Fruit fly (Drosophila melanogaster): ENCODE data around the gene CG5937.

CG5937 gene

DNA sequence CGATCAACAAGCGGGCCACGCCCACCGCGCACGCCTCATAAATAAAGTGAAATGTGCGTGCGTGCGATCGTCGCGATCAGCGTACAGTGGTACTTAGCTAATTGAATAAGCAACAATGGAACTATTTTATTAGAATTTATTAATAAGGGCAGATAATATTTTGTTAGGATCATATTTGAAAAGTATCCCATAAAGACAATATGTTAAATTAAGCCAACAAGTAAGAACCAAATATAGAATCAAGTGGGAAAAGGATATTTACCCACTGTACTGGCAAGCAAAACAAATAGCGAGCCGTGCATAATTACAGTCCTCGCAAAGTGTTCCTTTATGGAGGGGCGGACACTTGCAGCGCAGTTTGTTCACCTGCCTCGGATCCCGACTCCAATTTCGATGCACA is 17.7 kb upstream of the CG5937 start:
- TF ChIP-seq CG4496 (GFP tag; IDR thresholded peaks at IDR 0.05): peak; percentile 27; the same call in 1 of the 3 replicates
- TF ChIP-seq Pif1B (GFP tag; optimal IDR thresholded peaks at IDR 0.05): peak; percentile 39
- peak; percentile 23 for TF ChIP-seq CG34367 (tag; optimal IDR thresholded peaks at IDR 0.05)
- peak; percentile 35 for TF ChIP-seq CG8301 (tag; optimal IDR thresholded peaks at IDR 0.05)
- no peak for TF ChIP-seq gl (tag; optimal IDR thresholded peaks at IDR 0.05)
- no peak for TF ChIP-seq CG13204 (GFP tag; optimal IDR thresholded peaks at IDR 0.05)
- no peak for TF ChIP-seq EcR (GFP tag; optimal IDR thresholded peaks at IDR 0.05)
- no peak for TF ChIP-seq CG32121 (GFP tag; IDR thresholded peaks at IDR 0.05)
- TF ChIP-seq CG12605 (GFP tag; IDR thresholded peaks at IDR 0.05): 0 out of 2 replicates have a peak, but pooled peaks have one; percentile 36
- no peak for TF ChIP-seq Ets98B (GFP tag; IDR thresholded peaks at IDR 0.05)
- TF ChIP-seq CG14655 (GFP tag; optimal IDR thresholded peaks at IDR 0.05): peak; percentile 65
- no peak for TF ChIP-seq CG10348 (GFP tag; IDR thresholded peaks at IDR 0.05)
- peak; percentile 65 for TF ChIP-seq CG9948 (tag; optimal IDR thresholded peaks at IDR 0.05)
- no peak for TF ChIP-seq rn (GFP tag; IDR thresholded peaks at IDR 0.05)
- TF ChIP-seq Pif1A (GFP tag; optimal IDR thresholded peaks at IDR 0.05): peak; percentile 51
- TF ChIP-seq CG17806 (tag; optimal IDR thresholded peaks at IDR 0.05): peak; percentile 67
- peak; percentile 57 for TF ChIP-seq CG8159 (tag; optimal IDR thresholded peaks at IDR 0.05)
- TF ChIP-seq CG15710 (tag; optimal IDR thresholded peaks at IDR 0.05): peak; percentile 56
- no peak for TF ChIP-seq D1 (tag; optimal IDR thresholded peaks at IDR 0.05)
- peak; percentile 29 for TF ChIP-seq Snoo (tag; optimal IDR thresholded peaks at IDR 0.05)
- no peak for TF ChIP-seq fd96Ca (GFP tag; IDR thresholded peaks at IDR 0.05)

DNA sequence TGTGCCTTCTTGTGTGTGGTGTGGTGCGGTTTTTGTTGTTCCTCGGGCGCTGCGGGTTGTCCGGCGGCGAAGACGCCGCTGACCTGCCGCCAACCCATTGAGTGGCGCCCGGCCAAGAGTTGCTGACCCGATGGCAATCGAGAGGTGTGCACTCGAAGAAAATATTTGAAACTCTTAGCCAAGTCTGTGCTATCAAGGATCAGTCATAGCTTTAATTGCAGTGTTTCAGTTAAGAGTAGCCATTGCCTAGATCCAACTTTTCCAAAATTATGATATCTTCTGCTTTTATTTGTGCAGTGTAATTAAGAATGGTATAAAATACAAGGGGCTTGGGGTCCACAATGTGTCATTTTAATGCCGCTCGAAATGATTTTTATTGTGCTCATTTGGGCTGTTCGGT is 15.2 kb upstream of the CG5937 start:
- TF ChIP-seq CG12605 (GFP tag; IDR thresholded peaks at IDR 0.05) (no peak), rn (GFP tag; IDR thresholded peaks at IDR 0.05) (0 out of 2 replicates have a peak, but pooled peaks have one; percentile 10), Snoo (tag; optimal IDR thresholded peaks at IDR 0.05) (peak; percentile 27), CG34367 (tag; optimal IDR thresholded peaks at IDR 0.05) (peak; percentile 39), CG17806 (tag; optimal IDR thresholded peaks at IDR 0.05) (peak; percentile 54), D1 (tag; optimal IDR thresholded peaks at IDR 0.05) (no peak), Pif1B (GFP tag; optimal IDR thresholded peaks at IDR 0.05) (peak; percentile 32), Ets98B (GFP tag; IDR thresholded peaks at IDR 0.05) (no peak), CG4496 (GFP tag; IDR thresholded peaks at IDR 0.05) (peak; percentile 50; the same call in 1 of the 3 replicates), CG13204 (GFP tag; optimal IDR thresholded peaks at IDR 0.05) (peak; percentile 6), gl (tag; optimal IDR thresholded peaks at IDR 0.05) (peak; percentile 11), Pif1A (GFP tag; optimal IDR thresholded peaks at IDR 0.05) (peak; percentile 22), CG15710 (tag; optimal IDR thresholded peaks at IDR 0.05) (peak; percentile 66), CG10348 (GFP tag; IDR thresholded peaks at IDR 0.05) (no peak), EcR (GFP tag; optimal IDR thresholded peaks at IDR 0.05) (peak; percentile 41), CG14655 (GFP tag; optimal IDR thresholded peaks at IDR 0.05) (no peak), CG32121 (GFP tag; IDR thresholded peaks at IDR 0.05) (no peak), CG8159 (tag; optimal IDR thresholded peaks at IDR 0.05) (peak; percentile 73), fd96Ca (GFP tag; IDR thresholded peaks at IDR 0.05) (no peak), CG9948 (tag; optimal IDR thresholded peaks at IDR 0.05) (peak; percentile 38), CG8301 (tag; optimal IDR thresholded peaks at IDR 0.05) (no peak)

DNA sequence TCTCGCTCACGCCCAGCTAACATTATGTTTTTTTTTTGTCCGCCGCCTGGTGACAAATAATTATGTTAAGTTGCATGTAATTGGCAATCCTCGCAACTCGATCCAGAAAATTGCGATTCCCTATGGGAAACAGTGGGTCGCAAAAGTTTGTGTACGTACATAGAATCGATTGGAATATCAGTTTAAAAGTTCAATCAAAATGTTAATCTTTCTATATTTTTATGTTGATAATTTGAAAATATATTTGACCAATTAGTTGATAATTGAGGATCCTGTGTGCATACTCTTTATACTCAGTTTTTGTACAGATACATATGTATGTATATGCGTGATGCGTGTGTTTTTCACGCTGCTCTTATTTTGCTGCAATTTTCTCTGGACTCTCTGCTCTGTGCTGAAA is 12.0 kb upstream of the CG5937 start:
- TF ChIP-seq CG4496 (GFP tag; IDR thresholded peaks at IDR 0.05) (peak; percentile 87), Pif1A (GFP tag; optimal IDR thresholded peaks at IDR 0.05) (peak; percentile 58), gl (tag; optimal IDR thresholded peaks at IDR 0.05) (peak; percentile 43), CG13204 (GFP tag; optimal IDR thresholded peaks at IDR 0.05) (peak; percentile 27), CG32121 (GFP tag; IDR thresholded peaks at IDR 0.05) (peak; percentile 51; the same call in 1 of the 2 replicates), CG34367 (tag; optimal IDR thresholded peaks at IDR 0.05) (peak; percentile 56), CG17806 (tag; optimal IDR thresholded peaks at IDR 0.05) (peak; percentile 64), D1 (tag; optimal IDR thresholded peaks at IDR 0.05) (no peak), rn (GFP tag; IDR thresholded peaks at IDR 0.05) (0 out of 2 replicates have a peak, but pooled peaks have one; percentile 16), fd96Ca (GFP tag; IDR thresholded peaks at IDR 0.05) (peak; percentile 31; the same call in 1 of the 3 replicates), Pif1B (GFP tag; optimal IDR thresholded peaks at IDR 0.05) (peak; percentile 53), Snoo (tag; optimal IDR thresholded peaks at IDR 0.05) (peak; percentile 34), CG14655 (GFP tag; optimal IDR thresholded peaks at IDR 0.05) (peak; percentile 65), CG8301 (tag; optimal IDR thresholded peaks at IDR 0.05) (peak; percentile 56), CG10348 (GFP tag; IDR thresholded peaks at IDR 0.05) (no peak), EcR (GFP tag; optimal IDR thresholded peaks at IDR 0.05) (no peak), CG15710 (tag; optimal IDR thresholded peaks at IDR 0.05) (peak; percentile 71), CG9948 (tag; optimal IDR thresholded peaks at IDR 0.05) (peak; percentile 54), Ets98B (GFP tag; IDR thresholded peaks at IDR 0.05) (peak; percentile 72), CG12605 (GFP tag; IDR thresholded peaks at IDR 0.05) (peak; percentile 68), CG8159 (tag; optimal IDR thresholded peaks at IDR 0.05) (peak; percentile 75)

DNA sequence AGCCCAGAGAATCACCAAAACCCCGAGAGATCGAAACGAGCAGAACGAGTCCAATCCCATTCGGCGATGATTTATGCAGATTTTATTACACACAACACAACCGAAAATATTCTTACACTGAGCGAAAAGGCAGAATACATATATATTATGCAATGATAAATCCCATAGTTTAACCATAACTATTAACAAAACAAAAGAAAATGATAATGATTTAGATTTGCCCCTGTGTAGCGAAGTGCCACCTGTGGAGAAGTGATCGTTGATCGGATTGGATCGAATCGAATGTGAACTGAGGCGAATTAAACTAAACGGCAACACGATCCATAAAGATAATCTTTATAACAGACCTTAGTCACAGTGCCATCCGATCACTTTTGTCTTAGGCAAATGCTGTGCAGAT is 10.8 kb upstream of the CG5937 start:
- TF ChIP-seq Pif1A (GFP tag; optimal IDR thresholded peaks at IDR 0.05) (no peak), gl (tag; optimal IDR thresholded peaks at IDR 0.05) (no peak), CG15710 (tag; optimal IDR thresholded peaks at IDR 0.05) (no peak), D1 (tag; optimal IDR thresholded peaks at IDR 0.05) (no peak), CG34367 (tag; optimal IDR thresholded peaks at IDR 0.05) (no peak), rn (GFP tag; IDR thresholded peaks at IDR 0.05) (no peak), CG17806 (tag; optimal IDR thresholded peaks at IDR 0.05) (no peak), fd96Ca (GFP tag; IDR thresholded peaks at IDR 0.05) (no peak), CG14655 (GFP tag; optimal IDR thresholded peaks at IDR 0.05) (no peak), CG8301 (tag; optimal IDR thresholded peaks at IDR 0.05) (no peak), CG9948 (tag; optimal IDR thresholded peaks at IDR 0.05) (no peak), Ets98B (GFP tag; IDR thresholded peaks at IDR 0.05) (no peak), CG4496 (GFP tag; IDR thresholded peaks at IDR 0.05) (no peak), CG32121 (GFP tag; IDR thresholded peaks at IDR 0.05) (no peak), CG12605 (GFP tag; IDR thresholded peaks at IDR 0.05) (no peak), CG13204 (GFP tag; optimal IDR thresholded peaks at IDR 0.05) (no peak), Snoo (tag; optimal IDR thresholded peaks at IDR 0.05) (no peak), CG10348 (GFP tag; IDR thresholded peaks at IDR 0.05) (no peak)

DNA sequence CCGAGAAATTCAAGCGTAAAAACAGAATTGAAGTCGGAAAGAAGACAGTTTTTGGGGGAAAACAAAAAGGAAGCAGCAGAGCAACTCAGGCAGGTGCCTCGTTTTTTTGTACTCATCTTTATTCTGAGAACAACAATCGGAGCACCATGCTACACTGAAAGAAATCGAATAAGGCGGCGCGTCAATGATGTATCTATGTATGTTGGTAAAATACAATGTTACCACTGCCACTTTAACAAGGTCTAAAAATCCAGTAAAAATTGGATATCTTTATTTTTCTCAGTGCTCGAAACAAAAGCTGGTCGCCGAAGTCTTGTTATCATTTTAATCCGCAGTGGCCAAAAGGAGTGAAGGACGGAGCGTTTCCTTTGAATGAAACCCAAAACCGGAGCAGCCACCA is 9.8 kb upstream of the CG5937 start:
- TF ChIP-seq CG14655 (GFP tag; optimal IDR thresholded peaks at IDR 0.05) (no peak), Pif1B (GFP tag; optimal IDR thresholded peaks at IDR 0.05) (peak; percentile 13), CG8159 (tag; optimal IDR thresholded peaks at IDR 0.05) (peak; percentile 6), CG17806 (tag; optimal IDR thresholded peaks at IDR 0.05) (peak; percentile 15), CG4496 (GFP tag; IDR thresholded peaks at IDR 0.05) (no peak), Snoo (tag; optimal IDR thresholded peaks at IDR 0.05) (peak; percentile 43), Pif1A (GFP tag; optimal IDR thresholded peaks at IDR 0.05) (no peak), CG10348 (GFP tag; IDR thresholded peaks at IDR 0.05) (no peak)
